Worm (Caenorhabditis elegans) whole organism, L2 larva: ENCODE results near the gene srt-45.

Experiments used
- C34F6.9 ChIP-seq: fragments of 150-350 bp; optimal IDR thresholded peaks from 2 replicates; lab custom pipeline; 2014; ENCODE audit warnings: missing biosample characterization, missing genetic modification characterization
- F13H6.1 ChIP-seq: sonication (generic microtip); optimal IDR thresholded peaks from 2 replicates; lab custom pipeline; 2016; ENCODE audit warnings: missing genetic modification characterization, missing compliant biosample characterization
- R02D3.7 ChIP-seq: fragments of 150-350 bp; optimal IDR thresholded peaks from 2 replicates; lab custom pipeline; 2014; ENCODE audit warnings: missing biosample characterization, missing genetic modification characterization
- alr-1 ChIP-seq: fragments of 150-350 bp; optimal IDR thresholded peaks from 2 replicates; lab custom pipeline; 2014; ENCODE audit warnings: missing biosample characterization, missing genetic modification characterization
- blmp-1 ChIP-seq: sonication (generic microtip); optimal IDR thresholded peaks from 2 replicates; lab custom pipeline; 2017; ENCODE audit warnings: missing genetic modification characterization, mild to moderate bottlenecking, missing compliant biosample characterization, antibody characterized with exemption, moderate library complexity; ENCODE audit not compliant: insufficient read depth
- crh-2 ChIP-seq: sonication (generic microtip); optimal IDR thresholded peaks from 2 replicates; lab custom pipeline; 2017; ENCODE audit warnings: missing biosample characterization, missing genetic modification characterization
- egl-27 ChIP-seq: sonication (generic microtip); optimal IDR thresholded peaks from 3 replicates; lab custom pipeline; 2017; ENCODE audit warnings: missing biosample characterization, missing genetic modification reagents, missing genetic modification characterization
- elt-1 ChIP-seq: fragments of 150-350 bp; optimal IDR thresholded peaks from 2 replicates; lab custom pipeline; 2014; ENCODE audit warnings: missing biosample characterization, missing genetic modification characterization
- elt-3 ChIP-seq: sonication (generic microtip); optimal IDR thresholded peaks from 2 replicates; lab custom pipeline; 2017; ENCODE audit warnings: missing biosample characterization, missing genetic modification characterization
- gmeb-1 ChIP-seq: fragments of 150-350 bp; optimal IDR thresholded peaks from 2 replicates; lab custom pipeline; 2014; ENCODE audit warnings: missing biosample characterization, missing genetic modification characterization
- lin-11 ChIP-seq: fragments of 150-350 bp; sonication (generic microtip); optimal IDR thresholded peaks from 2 replicates; lab custom pipeline; 2014; ENCODE audit warnings: missing biosample characterization, missing genetic modification characterization, inconsistent platforms, mixed read lengths
- lin-13 ChIP-seq: fragments of 150-350 bp; optimal IDR thresholded peaks from 2 replicates; lab custom pipeline; 2014; ENCODE audit warnings: missing biosample characterization, missing genetic modification reagents, missing genetic modification characterization
- lin-39 ChIP-seq: fragments of 150-350 bp; optimal IDR thresholded peaks from 2 replicates; lab custom pipeline; 2014; ENCODE audit warnings: missing biosample characterization, missing genetic modification reagents, missing genetic modification characterization
- lsy-2 ChIP-seq, 2 experiments: fragments of 150-350 bp in 1 of 2; sonication (generic microtip) in 1 of 2; optimal IDR thresholded peaks; 2 replicates each; lab custom pipeline; 2014 to 2017; ENCODE audit warnings: missing biosample characterization in 2 of 2, missing genetic modification characterization in 2 of 2
- mab-5 ChIP-seq: fragments of 150-350 bp; optimal IDR thresholded peaks from 2 replicates; lab custom pipeline; 2014; ENCODE audit warnings: missing biosample characterization, missing genetic modification characterization
- mbf-1 ChIP-seq: sonication (generic microtip); optimal IDR thresholded peaks from 2 replicates; lab custom pipeline; 2017; ENCODE audit warnings: missing biosample characterization, missing genetic modification characterization
- nhr-10 ChIP-seq: sonication (generic microtip); optimal IDR thresholded peaks from 2 replicates; lab custom pipeline; 2017; ENCODE audit warnings: missing biosample characterization, missing genetic modification characterization
- nhr-21 ChIP-seq: fragments of 150-350 bp; optimal IDR thresholded peaks from 2 replicates; lab custom pipeline; 2014; ENCODE audit warnings: missing biosample characterization, missing genetic modification characterization
- nhr-23 ChIP-seq: fragments of 150-350 bp; optimal IDR thresholded peaks from 2 replicates; lab custom pipeline; 2014; ENCODE audit warnings: missing biosample characterization, missing genetic modification reagents, missing genetic modification characterization
- nhr-237 ChIP-seq: fragments of 150-350 bp; optimal IDR thresholded peaks from 2 replicates; lab custom pipeline; 2014; ENCODE audit warnings: missing biosample characterization, missing genetic modification characterization
- nhr-6 ChIP-seq: fragments of 150-350 bp; optimal IDR thresholded peaks from 2 replicates; lab custom pipeline; 2014; ENCODE audit warnings: missing biosample characterization, missing genetic modification characterization
- peb-1 ChIP-seq: fragments of 150-350 bp; optimal IDR thresholded peaks from 2 replicates; lab custom pipeline; 2014; ENCODE audit warnings: missing biosample characterization, missing genetic modification characterization
- sem-4 ChIP-seq: fragments of 150-350 bp; optimal IDR thresholded peaks from 2 replicates; lab custom pipeline; 2014; ENCODE audit warnings: missing biosample characterization, missing genetic modification reagents, missing genetic modification characterization
- skn-1 ChIP-seq: sonication (generic microtip); optimal IDR thresholded peaks from 2 replicates; lab custom pipeline; 2017; ENCODE audit warnings: missing biosample characterization, missing genetic modification characterization
- sma-3 ChIP-seq: sonication (generic microtip); optimal IDR thresholded peaks from 2 replicates; lab custom pipeline; 2016; ENCODE audit warnings: missing genetic modification reagents, missing genetic modification characterization, missing compliant biosample characterization
- sma-9 ChIP-seq, 2 experiments: fragments of 150-350 bp in 1 of 2; sonication (generic microtip) in 1 of 2; optimal IDR thresholded peaks; 2 replicates each; lab custom pipeline; 2014 to 2016; ENCODE audit warnings: missing genetic modification characterization in 2 of 2, mild to moderate bottlenecking in 1 of 2, missing biosample characterization in 1 of 2, missing compliant biosample characterization in 1 of 2, missing genetic modification reagents in 1 of 2, moderate library complexity in 1 of 2
- snpc-4 ChIP-seq: fragments of 150-350 bp; optimal IDR thresholded peaks from 2 replicates; lab custom pipeline; 2014; ENCODE audit warnings: missing biosample characterization, missing genetic modification characterization
- unc-39 ChIP-seq: fragments of 150-350 bp; optimal IDR thresholded peaks from 2 replicates; lab custom pipeline; 2014; ENCODE audit warnings: missing biosample characterization, missing genetic modification characterization
- unc-55 ChIP-seq: fragments of 150-350 bp; sonication (generic microtip); optimal IDR thresholded peaks from 3 replicates; lab custom pipeline; 2014; ENCODE audit warnings: missing biosample characterization, missing genetic modification reagents, missing genetic modification characterization
- unc-62 ChIP-seq: fragments of 150-350 bp; optimal IDR thresholded peaks from 2 replicates; lab custom pipeline; 2014; ENCODE audit warnings: missing biosample characterization, missing genetic modification reagents, missing genetic modification characterization
- zag-1 ChIP-seq: fragments of 150-350 bp; optimal IDR thresholded peaks from 2 replicates; lab custom pipeline; 2014; ENCODE audit warnings: missing biosample characterization, missing genetic modification characterization
- ztf-1 ChIP-seq: fragments of 200-800 bp; sonication (Bioruptor generic); conservative IDR thresholded peaks from 2 replicates; pipeline ENCODE4 v1.3.6; 2022; ENCODE audit warnings: missing genetic modification characterization, missing compliant biosample characterization
- ztf-11 ChIP-seq: sonication (generic microtip); optimal IDR thresholded peaks from 2 replicates; lab custom pipeline; 2017; ENCODE audit warnings: missing biosample characterization, missing genetic modification characterization

srt-45 gene

DNA sequence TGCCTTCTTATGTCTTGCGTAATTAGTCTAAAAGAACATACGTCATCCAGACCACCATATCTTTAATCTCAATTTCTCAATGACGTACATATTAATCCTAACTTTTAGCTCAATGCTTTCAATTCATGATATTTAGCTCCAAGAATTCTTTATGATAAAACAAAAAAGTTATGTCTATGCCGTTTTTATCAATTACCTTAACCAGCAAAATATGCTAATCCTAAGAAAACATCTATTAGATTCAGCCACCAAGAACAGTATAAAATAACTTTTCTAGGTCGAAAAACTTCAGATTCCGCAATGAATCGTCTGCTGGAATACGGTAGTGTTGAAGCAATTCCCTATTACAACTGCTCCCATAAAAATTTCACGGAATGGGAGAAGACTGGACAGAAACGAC, at the start of gene srt-45:
srt-45 (plus strand) TSS at position 301 of the 400 bp plus-strand sequence.
- TF ChIP-seq sma-3 (GFP tag; lab: Kevin White, UChicago), result no peak
- no peak for TF ChIP-seq C34F6.9
- TF ChIP-seq ztf-11 (tag; lab: Kevin White, UChicago), result no peak
- TF ChIP-seq unc-62 (GFP tag; lab: Kevin White, UChicago), result no peak
- TF ChIP-seq sma-9 (GFP tag; optimal IDR thresholded peaks at IDR 0.05; lab: Kevin White, UChicago), result no peak
- TF ChIP-seq sma-9 (tag; optimal IDR thresholded peaks at IDR 0.05; lab: Kevin White, UChicago), result no peak
- no peak for TF ChIP-seq lsy-2 (tag; optimal IDR thresholded peaks at IDR 0.05; lab: Kevin White, UChicago)
- TF ChIP-seq ztf-1 (GFP tag; lab: Robert Waterston, UW), result no peak
- TF ChIP-seq zag-1, result no peak
- no peak for TF ChIP-seq nhr-21 (tag; lab: Kevin White, UChicago)
- TF ChIP-seq nhr-10, result no peak
- no peak for TF ChIP-seq nhr-6 (tag; lab: Kevin White, UChicago)
- TF ChIP-seq elt-3 (tag; lab: Kevin White, UChicago), result no peak
- TF ChIP-seq mab-5 (tag; lab: Kevin White, UChicago), result no peak

DNA sequence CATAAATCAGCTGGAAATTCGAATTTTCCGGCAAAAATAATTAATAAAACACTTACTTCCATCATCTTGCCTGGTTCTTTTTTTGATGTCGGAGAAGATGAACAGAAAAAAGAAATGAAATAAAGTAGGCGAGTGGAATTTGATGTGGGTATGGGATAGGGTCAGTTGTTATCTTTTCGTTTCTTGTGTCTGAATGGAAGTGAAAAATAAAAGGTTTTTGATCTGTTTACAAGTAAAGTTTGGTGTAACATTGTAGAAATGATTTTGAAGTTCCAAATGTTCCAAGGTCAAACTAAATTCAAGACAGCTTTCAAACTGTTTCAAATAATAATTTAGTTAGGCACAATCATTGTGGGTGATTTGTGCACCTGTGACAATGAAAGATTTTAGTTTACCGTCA, 46.5 kb upstream of the srt-45 start, which contains the start of gene W04E12.7:
W04E12.7 (minus strand) TSS at position 101 of the 400 bp plus-strand sequence.
- TF ChIP-seq nhr-6 (tag; lab: Kevin White, UChicago) (no peak), F13H6.1 (tag; lab: Kevin White, UChicago) (no peak), alr-1 (no peak), crh-2 (tag; lab: Kevin White, UChicago) (no peak), ztf-1 (GFP tag; lab: Robert Waterston, UW) (no peak), skn-1 (tag; lab: Kevin White, UChicago) (no peak), snpc-4 (no peak), blmp-1 (tag; lab: Kevin White, UChicago) (no peak), mbf-1 (tag; lab: Kevin White, UChicago) (no peak), unc-62 (GFP tag; lab: Kevin White, UChicago) (no peak), unc-39 (tag; lab: Kevin White, UChicago) (no peak), gmeb-1 (tag; lab: Kevin White, UChicago) (no peak), nhr-10 (no peak), egl-27 (tag; lab: Kevin White, UChicago) (no peak), nhr-23 (tag; lab: Kevin White, UChicago) (no peak), elt-1 (tag; lab: Kevin White, UChicago) (no peak)
- TF ChIP-seq, all 48 proteins: peak for 0

DNA sequence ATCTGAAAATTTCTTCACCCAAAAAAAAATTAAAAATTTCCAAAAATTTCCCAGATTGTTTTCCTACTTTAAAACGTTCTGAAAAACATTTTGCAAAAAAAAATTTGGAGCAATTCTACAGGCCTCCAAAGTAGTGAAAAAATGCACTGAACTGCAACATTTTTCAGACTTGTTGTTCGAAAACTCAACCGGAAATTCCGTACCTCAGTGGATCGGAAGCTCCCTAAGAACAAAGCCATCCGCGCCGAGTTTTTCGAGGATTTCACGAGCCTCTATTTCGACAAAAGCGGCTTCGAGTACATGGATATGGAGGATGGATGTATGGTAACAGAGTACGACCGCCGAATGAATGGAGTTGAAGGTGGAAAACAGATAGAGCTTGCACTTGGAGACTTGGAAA, 45.8 kb upstream of the srt-45 start, which contains the start of gene fbxa-131:
fbxa-131 (plus strand) TSS at position 301 of the 400 bp plus-strand sequence.
- TF ChIP-seq zag-1 (no peak), skn-1 (tag; lab: Kevin White, UChicago) (no peak), unc-55 (GFP tag; lab: Kevin White, UChicago) (no peak)

DNA sequence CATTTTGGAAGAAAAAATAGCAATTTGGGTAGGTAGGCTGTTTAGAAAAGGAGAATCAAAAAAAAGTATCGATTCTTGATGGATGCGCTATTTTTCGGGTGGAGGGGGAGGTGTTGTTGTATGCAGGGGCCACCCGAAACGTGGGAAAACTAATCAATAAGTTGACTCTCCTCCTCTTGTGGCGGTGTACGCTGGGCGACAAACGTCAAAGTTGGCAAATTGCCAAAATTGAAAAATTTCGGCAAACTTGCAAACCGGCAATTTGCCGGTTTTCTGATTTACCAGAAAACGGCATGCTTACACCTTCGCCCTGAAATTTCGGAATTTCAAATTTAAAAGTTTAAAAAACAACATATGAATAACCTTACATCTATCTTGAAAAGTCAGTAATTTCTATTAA, 42.9 kb upstream of the srt-45 start, which contains the start of gene W04E12.2:
W04E12.2 (minus strand) TSS at position 101 of the 400 bp plus-strand sequence.
- TF ChIP-seq C34F6.9, result no peak
- no peak for TF ChIP-seq mab-5 (tag; lab: Kevin White, UChicago)
- no peak for TF ChIP-seq alr-1

DNA sequence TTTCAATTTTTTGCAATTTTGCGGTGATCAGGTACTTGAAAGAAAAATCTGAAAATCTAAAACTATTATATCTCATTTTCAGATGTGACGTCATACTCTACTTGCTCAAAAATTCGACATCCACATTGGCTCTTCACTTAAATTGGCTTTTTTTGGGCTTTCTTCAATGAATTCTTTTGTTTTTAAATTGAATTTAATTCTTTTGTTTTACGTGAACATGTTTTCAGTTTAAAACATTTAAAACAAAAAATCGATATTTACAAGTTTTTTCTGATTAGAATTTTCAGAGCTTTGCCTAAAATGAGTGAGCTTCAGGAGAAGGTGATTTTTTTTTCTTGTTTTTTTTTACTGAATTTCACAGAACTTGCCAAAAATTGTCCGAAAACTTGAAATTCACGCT, 42.3 kb upstream of the srt-45 start, which contains the start of gene W04E12.3:
W04E12.3 (plus strand) TSS at position 301 of the 400 bp plus-strand sequence.
- no peak for TF ChIP-seq R02D3.7 (tag; lab: Kevin White, UChicago)
- TF ChIP-seq sma-3 (GFP tag; lab: Kevin White, UChicago), result no peak
- TF ChIP-seq alr-1, result no peak
- TF ChIP-seq nhr-237 (tag; lab: Kevin White, UChicago), result no peak
- TF ChIP-seq mab-5 (tag; lab: Kevin White, UChicago), result no peak
- TF ChIP-seq gmeb-1 (tag; lab: Kevin White, UChicago), result no peak
- TF ChIP-seq lin-13 (GFP tag; lab: Kevin White, UChicago), result no peak
- TF ChIP-seq lin-39 (tag; lab: Kevin White, UChicago), result no peak
- TF ChIP-seq sem-4 (tag; lab: Kevin White, UChicago), result no peak
- no peak for TF ChIP-seq lsy-2 (tag; optimal IDR thresholded peaks at IDR 0.05; lab: Kevin White, UChicago)

DNA sequence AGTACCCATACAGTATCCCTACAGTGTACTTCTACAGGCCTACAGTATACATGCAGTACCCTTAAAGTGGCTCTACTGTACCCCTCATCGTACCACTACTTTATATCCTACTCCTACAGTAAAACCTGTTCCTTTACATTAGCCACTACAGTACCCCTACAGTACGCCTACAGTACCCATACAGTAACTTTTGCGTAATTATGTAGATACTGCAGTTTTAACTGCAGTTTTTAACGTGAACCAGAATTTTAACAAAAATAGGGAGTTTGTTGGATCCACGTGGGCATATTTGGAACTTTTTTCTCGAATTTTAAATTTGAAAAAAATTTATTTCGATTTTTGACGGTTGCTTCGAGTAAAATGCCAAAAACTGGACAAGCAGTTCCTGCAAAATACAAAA, 40.6 kb upstream of the srt-45 start, which contains the start of gene W04E12.4:
W04E12.4 (plus strand) TSS at position 301 of the 400 bp plus-strand sequence.
- no peak for TF ChIP-seq alr-1
- no peak for TF ChIP-seq peb-1 (tag; lab: Kevin White, UChicago)
- no peak for TF ChIP-seq lin-11 (tag; lab: Kevin White, UChicago)
